Fruit fly (Drosophila melanogaster): ENCODE measurements around the gene Usp12-46.

Usp12-46 gene

DNA sequence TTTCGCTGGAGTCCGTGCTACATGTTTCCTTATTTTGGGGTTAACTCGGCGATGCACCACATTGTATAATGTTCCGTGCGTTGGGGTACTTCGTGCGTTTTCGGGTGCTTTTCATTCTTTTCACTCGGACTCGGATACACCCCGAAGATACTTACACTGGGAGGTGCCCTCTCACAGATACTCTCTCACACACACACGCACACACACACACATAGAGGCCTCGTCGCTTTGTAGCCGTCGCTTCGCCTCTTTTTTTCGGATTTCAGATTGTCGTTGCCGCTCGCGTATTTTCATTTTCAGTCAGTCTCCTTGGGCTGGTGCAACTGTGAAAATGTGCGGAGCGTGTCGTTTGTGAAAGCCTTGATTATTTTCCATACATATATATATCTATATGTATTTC lies 30.7 kb downstream of the Usp12-46 start (continued):
- TF ChIP-seq CG17328 (GFP tag; IDR thresholded peaks at IDR 0.05) = no peak
- TF ChIP-seq Nf-YC (tag; optimal IDR thresholded peaks at IDR 0.05) = peak; percentile 18
- TF ChIP-seq HLH4C (GFP tag; IDR thresholded peaks at IDR 0.05; ENCODE audit: partially characterized antibody) = no peak
- no peak for TF ChIP-seq CG17802 (tag; optimal IDR thresholded peaks at IDR 0.05)
- no peak for TF ChIP-seq CG11085 (GFP tag; IDR thresholded peaks at IDR 0.05)
- no peak for TF ChIP-seq CG4404 (GFP tag; IDR thresholded peaks at IDR 0.05)
- no peak for TF ChIP-seq bcd (GFP tag; optimal IDR thresholded peaks at IDR 0.05)
- TF ChIP-seq YL-1 (GFP tag; optimal IDR thresholded peaks at IDR 0.05) = no peak
- no peak for TF ChIP-seq emc (GFP tag; optimal IDR thresholded peaks at IDR 0.05)
- TF ChIP-seq Awh (GFP tag; IDR thresholded peaks at IDR 0.05) = no peak
- TF ChIP-seq CG30020 (tag; optimal IDR thresholded peaks at IDR 0.05) = no peak
- no peak for TF ChIP-seq Dip3 (GFP tag; optimal IDR thresholded peaks at IDR 0.05)
- TF ChIP-seq Bgb (GFP tag; IDR thresholded peaks at IDR 0.05; ENCODE audit: partially characterized antibody) = no peak; the same call in 1 of the 2 replicates
- no peak for TF ChIP-seq zfh2 (GFP tag; optimal IDR thresholded peaks at IDR 0.05)
- TF ChIP-seq CG9817 (tag; optimal IDR thresholded peaks at IDR 0.05) = no peak
- TF ChIP-seq pb (GFP tag; optimal IDR thresholded peaks at IDR 0.05) = no peak
- no peak for TF ChIP-seq D19B (GFP tag; optimal IDR thresholded peaks at IDR 0.05)
- TF ChIP-seq CG11723 (GFP tag; optimal IDR thresholded peaks at IDR 0.05) = no peak
- no peak for TF ChIP-seq CG30431 (GFP tag; optimal IDR thresholded peaks at IDR 0.05)
- no peak for TF ChIP-seq ind (GFP tag; optimal IDR thresholded peaks at IDR 0.05)
- TF ChIP-seq Taf1 (GFP tag; IDR thresholded peaks at IDR 0.05) = no peak
- TF ChIP-seq usp (GFP tag; optimal IDR thresholded peaks at IDR 0.05) = no peak
- no peak for TF ChIP-seq CG42726 (GFP tag; IDR thresholded peaks at IDR 0.05; ENCODE audit: partially characterized antibody)
- no peak for TF ChIP-seq CG6689 (GFP tag; IDR thresholded peaks at IDR 0.05)
- TF ChIP-seq ranshi (GFP tag; IDR thresholded peaks at IDR 0.05) = no peak
- TF ChIP-seq CG11398 (GFP tag; optimal IDR thresholded peaks at IDR 0.05) = no peak
- TF ChIP-seq Lhr (GFP tag; optimal IDR thresholded peaks at IDR 0.05) = no peak
- no peak for TF ChIP-seq yki (optimal IDR thresholded peaks at IDR 0.05)
- peak; percentile 14 for TF ChIP-seq twi (tag; optimal IDR thresholded peaks at IDR 0.05)
- no peak for TF ChIP-seq CG15269 (tag; optimal IDR thresholded peaks at IDR 0.05)
- no peak for TF ChIP-seq CG13894 (tag; optimal IDR thresholded peaks at IDR 0.05)
- TF ChIP-seq Lpt (GFP tag; optimal IDR thresholded peaks at IDR 0.05) = no peak
- no peak for TF ChIP-seq bbx (GFP tag; IDR thresholded peaks at IDR 0.05; ENCODE audit: partially characterized antibody)
- no peak for TF ChIP-seq Gug (GFP tag; IDR thresholded peaks at IDR 0.05)
- peak; percentile 2 for TF ChIP-seq CG13424 (tag; optimal IDR thresholded peaks at IDR 0.05)
- peak; percentile 7 for TF ChIP-seq CG17829 (tag; optimal IDR thresholded peaks at IDR 0.05)
- TF ChIP-seq CG14050 (GFP tag; IDR thresholded peaks at IDR 0.05) = no peak; the same call in 2 of the 3 replicates
- no peak for TF ChIP-seq CG3995 (GFP tag; optimal IDR thresholded peaks at IDR 0.05)
- TF ChIP-seq en (GFP tag; optimal IDR thresholded peaks at IDR 0.05) = no peak
- no peak for TF ChIP-seq pnt (GFP tag; optimal IDR thresholded peaks at IDR 0.05)
- no peak for TF ChIP-seq bab2 (GFP tag; optimal IDR thresholded peaks at IDR 0.05)
- TF ChIP-seq Side (GFP tag; optimal IDR thresholded peaks at IDR 0.05) = no peak
- TF ChIP-seq NK7.1 (GFP tag; optimal IDR thresholded peaks at IDR 0.05) = no peak
- peak; percentile 9 for TF ChIP-seq CG8924 (tag; optimal IDR thresholded peaks at IDR 0.05)
- TF ChIP-seq Hsf (GFP tag; optimal IDR thresholded peaks at IDR 0.05) = no peak
- TF ChIP-seq zfh1 (GFP tag; IDR thresholded peaks at IDR 0.05) = no peak
- no peak for TF ChIP-seq CG7786 (GFP tag; optimal IDR thresholded peaks at IDR 0.05)
- TF ChIP-seq CG3163 (GFP tag; optimal IDR thresholded peaks at IDR 0.05) = no peak
- TF ChIP-seq bsh (GFP tag; optimal IDR thresholded peaks at IDR 0.05) = peak in 1 of 2 experiments; percentile 14
- no peak for TF ChIP-seq D19A (tag; optimal IDR thresholded peaks at IDR 0.05)
- no peak for TF ChIP-seq Bdp1 (GFP tag; optimal IDR thresholded peaks at IDR 0.05)
- peak; percentile 2 for TF ChIP-seq CHES-1-like (GFP tag; optimal IDR thresholded peaks at IDR 0.05)
- TF ChIP-seq Stat92E (GFP tag; optimal IDR thresholded peaks at IDR 0.05) = peak in 1 of 3 experiments; percentile 36

All from whole organism, embryonic.